Fruit fly (Drosophila melanogaster): ENCODE measurements around the gene skd.

The skd gene

DNA sequence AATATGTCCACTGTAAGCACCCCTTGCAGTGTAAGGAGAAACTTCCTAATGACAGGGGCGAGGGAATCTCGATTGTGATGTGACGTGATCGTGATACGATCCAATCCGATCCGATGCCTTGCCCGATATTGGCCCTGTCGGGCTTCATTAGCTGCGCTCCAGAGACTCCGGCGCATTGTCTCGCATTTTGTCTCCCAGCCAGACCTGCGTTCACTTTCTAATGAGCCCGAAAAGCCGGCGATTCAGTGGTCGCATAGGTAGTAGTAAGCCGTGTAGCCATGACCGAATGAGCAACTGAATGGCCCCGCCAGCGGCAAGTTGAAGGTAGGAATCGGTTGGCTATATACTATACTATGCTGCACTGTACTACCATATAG lies 27.6 kb upstream of the skd start:
- no peak for TF ChIP-seq CG17801 (GFP tag; optimal IDR thresholded peaks at IDR 0.05; ENCODE audit: partially characterized antibody)

DNA sequence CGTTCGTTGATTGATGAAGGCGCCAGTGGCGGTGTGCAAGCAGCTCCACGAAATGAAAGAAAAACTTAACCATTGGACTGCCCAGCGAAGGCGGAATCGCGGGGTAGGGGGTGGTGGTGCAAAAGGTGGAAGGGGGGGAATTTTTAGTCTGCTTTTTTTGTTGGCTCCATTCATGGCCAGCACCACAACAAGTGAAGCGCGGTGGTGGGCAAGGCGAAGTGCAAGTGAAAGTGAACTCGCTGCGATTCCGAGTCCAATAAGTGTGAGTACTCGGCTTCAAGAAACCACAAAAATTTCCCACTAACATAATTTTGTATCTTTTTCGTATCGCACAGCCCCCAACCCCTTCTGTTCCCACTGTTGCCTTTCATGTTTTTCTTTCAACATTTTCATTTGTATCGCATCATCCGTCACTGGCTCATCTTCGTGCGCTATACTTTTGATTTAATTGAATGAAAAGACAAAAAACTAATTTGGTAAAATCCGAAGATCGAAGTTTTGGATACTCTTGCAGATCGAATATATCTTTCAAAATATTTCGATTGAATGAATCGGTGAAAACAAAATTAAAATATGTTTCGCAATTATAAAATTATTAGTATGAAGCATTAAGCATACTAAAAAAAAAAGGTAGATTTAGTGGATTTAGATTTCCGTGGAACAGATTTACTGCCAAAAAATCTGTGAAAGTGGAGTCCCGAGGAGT lies 27.1 kb upstream of the skd start:
- TF ChIP-seq CG17801 (GFP tag; optimal IDR thresholded peaks at IDR 0.05; ENCODE audit: partially characterized antibody), result no peak

DNA sequence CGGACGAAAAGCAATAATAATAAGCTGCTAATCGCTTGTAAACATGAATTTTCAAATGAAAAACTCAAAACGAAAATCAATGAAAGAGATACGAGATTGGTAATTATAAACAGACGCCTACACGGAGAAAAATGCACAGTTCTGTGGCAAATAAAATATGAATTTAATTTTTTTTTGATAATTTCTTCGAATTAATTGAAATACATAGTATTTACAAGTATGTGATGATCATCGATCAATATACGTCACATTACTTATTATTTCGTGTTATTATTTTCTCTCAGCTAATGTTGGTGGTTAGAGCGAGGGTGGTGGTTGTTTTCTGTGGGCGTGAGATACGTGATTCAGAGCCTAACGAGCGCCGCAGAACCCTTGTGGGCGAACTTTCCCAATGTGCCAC lies 26.5 kb upstream of the skd start:
- no peak for TF ChIP-seq CG17801 (GFP tag; optimal IDR thresholded peaks at IDR 0.05; ENCODE audit: partially characterized antibody)

DNA sequence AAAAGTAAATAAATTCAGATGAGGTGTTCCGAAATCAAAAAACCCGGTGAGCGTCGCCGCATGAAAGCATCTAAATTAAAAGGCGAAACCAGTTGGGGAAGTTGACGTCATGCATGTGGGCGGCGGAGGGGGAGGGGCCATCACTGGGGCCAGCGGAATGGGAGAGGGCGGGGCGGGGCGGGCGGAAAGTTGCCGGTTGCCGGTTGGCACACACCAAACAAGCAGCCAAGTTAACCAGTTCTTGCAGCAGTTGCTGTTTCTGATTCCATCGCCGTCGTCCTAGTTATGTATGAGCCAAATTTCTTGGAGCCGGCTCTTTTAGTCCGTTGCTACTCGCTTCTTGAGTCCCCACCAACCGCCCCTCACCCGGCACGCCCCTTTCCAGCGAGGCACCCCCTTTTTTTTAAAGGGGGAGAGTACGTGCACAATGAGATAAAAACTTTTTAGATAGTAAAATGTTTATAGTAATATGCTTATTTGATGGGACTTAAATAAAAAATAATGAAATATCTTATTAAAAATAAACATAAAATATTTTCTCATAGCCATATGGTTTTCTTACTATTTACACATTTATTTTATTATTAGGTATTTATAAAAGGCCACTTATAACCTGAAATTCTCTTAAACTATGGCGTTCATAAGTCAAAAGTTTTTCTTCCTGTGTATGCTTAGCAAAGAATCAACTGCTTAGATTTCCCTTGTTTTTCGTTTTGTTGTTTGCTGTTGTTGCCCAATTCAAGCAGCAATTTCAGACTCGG lies 25.1 kb upstream of the skd start:
- TF ChIP-seq CG17801 (GFP tag; optimal IDR thresholded peaks at IDR 0.05; ENCODE audit: partially characterized antibody), result no peak

DNA sequence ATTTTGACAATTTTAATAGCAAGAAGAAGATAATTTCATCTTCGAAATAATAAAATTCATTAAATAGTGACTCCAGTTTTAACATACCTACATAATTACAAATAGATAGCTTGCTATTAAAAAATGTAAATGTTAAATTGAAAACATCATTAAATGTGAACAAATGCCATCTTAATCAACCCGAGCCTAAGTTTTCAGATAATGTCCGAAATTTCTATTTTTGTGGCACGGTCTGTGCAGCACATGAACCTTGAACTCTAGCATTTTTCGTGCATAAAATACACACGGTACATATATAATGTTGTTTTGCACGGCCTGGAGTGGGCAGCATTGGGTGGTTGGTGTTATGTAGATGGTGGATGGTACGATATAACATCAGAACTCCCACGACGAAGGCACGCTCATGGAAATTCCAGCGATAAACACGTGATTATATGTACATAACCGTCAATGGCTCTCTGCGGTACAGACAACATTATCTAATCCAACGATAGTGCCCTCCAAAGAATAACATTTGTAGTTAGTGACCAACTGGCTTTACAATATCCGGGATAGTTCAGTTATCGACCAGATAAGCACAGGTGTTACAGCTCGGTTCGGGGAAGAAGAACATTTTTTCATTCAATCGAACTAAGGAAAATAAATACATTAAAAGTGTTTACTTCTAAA lies 23.0 kb upstream of the skd start:
- TF ChIP-seq CG17801 (GFP tag; optimal IDR thresholded peaks at IDR 0.05; ENCODE audit: partially characterized antibody), result no peak

DNA sequence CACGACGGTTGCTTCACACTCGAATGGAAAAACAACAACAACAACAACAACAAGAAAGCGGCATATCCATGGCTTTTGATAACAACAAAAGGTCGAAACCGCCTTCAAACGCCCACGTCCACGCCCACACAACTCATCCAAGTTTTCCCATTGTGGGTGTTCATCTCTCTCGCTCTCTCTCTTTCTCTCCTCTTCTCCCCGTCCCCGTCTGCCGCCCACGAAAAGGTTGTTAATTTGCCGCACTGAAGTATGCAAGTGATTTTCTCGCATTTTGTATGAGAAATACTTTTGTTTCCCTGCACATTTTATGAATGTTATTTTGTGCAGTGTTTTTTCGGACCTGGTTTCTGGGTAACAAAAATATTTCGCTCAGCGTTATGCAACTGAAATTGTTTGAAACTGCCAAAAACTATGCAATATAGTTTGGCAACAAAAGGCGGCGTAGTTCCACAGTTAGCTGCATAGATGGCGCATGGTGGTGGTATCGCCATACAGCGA lies 22.2 kb upstream of the skd start:
- no peak for TF ChIP-seq CG17801 (GFP tag; optimal IDR thresholded peaks at IDR 0.05; ENCODE audit: partially characterized antibody)

DNA sequence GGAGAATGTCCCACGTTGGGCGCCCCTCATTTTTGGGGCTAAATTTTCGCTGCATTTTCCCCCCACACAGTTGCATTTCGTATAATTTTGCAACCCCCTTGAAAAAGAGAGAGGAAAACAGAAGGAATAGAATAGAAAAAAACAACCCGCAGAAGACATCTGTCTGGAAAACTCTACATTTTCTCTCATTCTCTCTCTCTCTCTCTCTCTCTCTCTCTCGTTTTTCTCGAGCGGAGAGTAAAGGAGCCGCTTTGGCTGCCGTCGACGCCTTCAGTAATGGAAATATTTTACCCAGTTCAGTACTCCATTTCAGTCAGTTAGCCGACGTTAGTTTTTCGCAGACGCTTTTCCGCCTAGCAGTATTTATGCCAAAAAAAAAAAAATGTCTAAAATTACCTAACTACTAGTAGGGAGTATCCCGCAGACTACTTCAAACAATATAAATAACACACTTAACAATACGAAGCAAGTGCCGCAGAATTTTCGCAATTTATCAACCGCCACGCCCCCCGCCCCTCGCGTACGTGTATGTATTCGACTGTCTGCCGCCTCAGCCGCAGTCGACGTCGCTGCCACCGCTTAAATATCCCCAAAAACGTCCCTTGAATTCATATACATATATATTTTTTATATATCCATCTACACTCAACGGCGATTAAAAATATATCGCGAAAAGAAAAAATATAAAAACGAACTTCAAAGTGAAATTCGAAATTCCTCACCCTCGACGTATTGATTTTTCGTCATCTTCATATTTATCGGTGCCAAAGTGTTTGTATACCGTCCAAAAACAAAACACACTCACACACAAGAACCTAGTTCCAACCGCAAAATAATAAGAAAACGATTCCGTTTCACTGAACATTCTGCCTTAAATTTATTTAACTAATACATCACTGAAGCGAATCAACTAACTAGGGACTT lies 20.8 kb upstream of the skd start:
- TF ChIP-seq CG17801 (GFP tag; optimal IDR thresholded peaks at IDR 0.05; ENCODE audit: partially characterized antibody), result no peak

DNA sequence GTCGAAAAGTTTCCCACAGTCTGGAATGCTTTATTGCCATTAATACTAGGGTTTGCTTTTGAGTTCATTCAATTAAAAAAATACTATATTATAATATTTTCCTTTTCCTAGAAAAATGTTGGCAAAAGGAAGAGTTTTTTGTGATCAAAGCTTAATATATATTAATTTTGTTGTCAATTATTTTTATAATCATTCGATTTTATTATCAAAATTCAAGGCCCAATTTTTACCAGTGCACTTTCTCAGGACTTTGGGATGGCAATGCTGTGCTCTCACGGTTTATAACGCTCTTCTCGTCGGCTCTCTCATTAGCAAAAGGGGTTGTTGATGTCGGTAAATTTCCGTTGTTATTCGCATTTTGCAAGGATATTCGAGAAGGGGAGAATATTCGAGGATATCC lies 19.8 kb upstream of the skd start:
- TF ChIP-seq CG17801 (GFP tag; optimal IDR thresholded peaks at IDR 0.05; ENCODE audit: partially characterized antibody), result no peak

DNA sequence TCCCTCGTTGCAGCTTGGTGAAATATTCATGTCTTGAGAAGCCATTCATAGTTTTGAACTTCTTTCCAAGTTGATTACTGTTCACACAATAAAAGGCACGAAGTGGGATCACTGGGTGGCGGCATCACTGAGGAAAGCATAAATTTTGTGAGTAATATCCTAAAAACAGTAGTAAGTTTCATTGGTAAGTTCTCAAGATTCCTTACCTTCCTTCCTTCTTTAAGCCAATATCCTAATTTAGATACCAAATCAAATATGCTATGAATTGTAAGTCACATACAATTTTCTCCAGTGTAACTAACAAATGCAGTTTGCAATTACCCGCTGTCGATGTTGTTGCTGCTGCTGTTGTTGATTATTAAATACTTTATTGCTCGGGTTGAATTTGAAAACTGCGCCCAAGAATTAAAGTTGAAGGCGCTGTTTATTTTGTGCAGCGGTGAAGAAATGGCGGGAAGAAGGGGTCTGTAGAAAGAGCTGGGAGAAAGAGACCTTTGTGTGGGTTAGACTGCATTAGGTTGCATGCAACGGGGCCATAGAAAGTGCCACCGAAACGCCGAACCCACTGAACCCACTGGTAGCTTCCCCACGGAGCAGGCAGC lies 19.0 kb upstream of the skd start:
- TF ChIP-seq CG17801 (GFP tag; optimal IDR thresholded peaks at IDR 0.05; ENCODE audit: partially characterized antibody), result no peak

DNA sequence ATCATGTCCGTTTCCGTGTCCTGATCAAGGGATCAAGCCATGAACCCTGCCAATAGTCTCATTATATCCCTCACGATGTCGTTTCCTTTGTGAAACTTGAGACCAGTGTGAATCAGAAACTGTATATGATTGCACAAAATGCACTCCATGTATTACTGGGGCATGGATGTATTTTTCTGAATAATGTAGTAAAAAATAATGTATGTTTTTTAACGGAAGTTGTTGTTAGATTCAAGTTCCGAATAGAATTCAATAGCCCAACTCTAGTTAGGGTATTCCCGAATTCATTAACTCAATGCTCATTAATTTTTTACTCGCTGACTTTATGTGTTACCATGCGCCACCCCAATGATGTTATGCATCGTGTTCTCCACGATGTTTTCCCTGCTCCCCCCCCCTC lies 17.5 kb upstream of the skd start:
- no peak for TF ChIP-seq CG17801 (GFP tag; optimal IDR thresholded peaks at IDR 0.05; ENCODE audit: partially characterized antibody)

DNA sequence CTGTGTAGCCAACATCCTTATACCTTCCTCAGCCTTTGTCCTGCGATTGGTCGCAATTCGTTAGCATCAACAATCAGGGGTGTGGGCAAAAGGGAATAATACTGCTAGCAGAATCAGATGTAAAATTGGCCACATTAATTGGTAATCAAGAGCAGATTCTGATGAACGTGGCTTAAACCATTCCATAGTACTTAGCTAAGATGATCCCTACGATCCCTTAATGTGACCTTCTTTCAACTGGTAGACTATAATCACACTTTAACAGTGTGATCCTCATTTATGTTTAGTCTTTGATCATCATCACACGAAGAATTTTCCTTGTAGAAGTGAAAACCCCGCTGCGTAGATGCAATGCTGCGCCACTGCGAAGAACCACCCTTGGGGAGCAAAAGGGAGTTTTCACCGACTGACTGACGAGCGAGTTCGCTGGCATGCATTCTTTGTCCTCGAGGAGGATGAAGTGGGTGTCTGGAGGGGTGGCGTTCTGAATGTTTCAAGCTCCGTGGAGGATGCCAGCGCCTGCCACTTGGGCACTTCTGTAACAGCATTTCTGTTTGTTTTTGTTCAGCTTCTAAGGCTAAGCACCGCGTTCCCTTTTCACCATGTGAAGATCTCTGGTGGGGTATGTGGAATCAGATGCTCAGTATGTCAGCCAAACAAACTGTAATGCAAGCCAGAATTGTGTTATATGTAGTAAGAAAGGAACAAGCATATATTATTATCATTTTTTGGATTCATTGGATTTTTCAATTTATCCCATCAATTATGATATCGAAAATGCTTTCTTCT lies 16.9 kb upstream of the skd start:
- TF ChIP-seq CG17801 (GFP tag; optimal IDR thresholded peaks at IDR 0.05; ENCODE audit: partially characterized antibody), result no peak

DNA sequence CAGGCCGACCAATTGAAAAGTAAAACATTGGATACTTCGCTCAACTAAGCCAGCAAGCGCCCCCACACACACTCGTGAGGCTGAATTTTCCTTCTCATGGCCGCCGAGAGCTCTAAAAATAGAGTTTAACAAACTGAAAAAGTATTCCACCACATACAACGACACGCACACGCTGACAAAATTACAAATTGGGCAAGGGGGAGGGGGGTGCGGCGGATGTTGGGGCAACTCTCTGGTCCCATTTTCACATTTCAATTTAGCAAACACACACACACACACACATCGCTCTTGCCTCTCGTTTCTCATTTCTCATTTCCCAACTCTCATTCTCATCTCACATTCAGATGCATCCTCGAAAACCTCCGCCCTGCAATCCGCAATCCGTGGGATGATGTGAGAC lies 16.2 kb upstream of the skd start:
- TF ChIP-seq CG17801 (GFP tag; optimal IDR thresholded peaks at IDR 0.05; ENCODE audit: partially characterized antibody), result no peak

Measured in ovary, adult (tissue).